Fruit fly (Drosophila melanogaster) whole organism, embryonic: Measurements from ENCODE around the gene CG1161.
A peak's percentile ranks its signal among the peaks of the same experiment; 100 is the strongest.

Source experiments
- Atf-2 ChIP-seq: fragments of 200-800 bp; sonication (Bioruptor generic); optimal IDR thresholded peaks from 2 replicates; lab custom pipeline; 2016; ENCODE audit warnings: missing biosample characterization, missing genetic modification characterization
- Atf6 ChIP-seq: fragments of 200-800 bp; sonication (Bioruptor generic); IDR thresholded peaks from 2 replicates; pipeline ENCODE4 v1.3.6; 2022; ENCODE audit warnings: missing biosample characterization, missing genetic modification characterization
- CG1024 ChIP-seq: fragments of 200-800 bp; sonication (Bioruptor generic); IDR thresholded peaks from 2 replicates; pipeline ENCODE4 v1.3.6; 2022; ENCODE audit warnings: missing biosample characterization, missing genetic modification characterization
- CG10267 ChIP-seq: fragments of 200-800 bp; sonication (Bioruptor generic); optimal IDR thresholded peaks from 2 replicates; lab custom pipeline; 2018; ENCODE audit warnings: missing biosample characterization, mild to moderate bottlenecking, missing genetic modification characterization, moderate library complexity
- CG11247 ChIP-seq: fragments of 200-800 bp; sonication (Bioruptor generic); IDR thresholded peaks from 2 replicates; pipeline ENCODE4 v1.3.6; 2022; ENCODE audit warnings: missing biosample characterization, missing genetic modification characterization
- CG12219 ChIP-seq: fragments of 200-800 bp; sonication (Bioruptor generic); optimal IDR thresholded peaks from 3 replicates; lab custom pipeline; 2018; ENCODE audit warnings: missing biosample characterization, mild to moderate bottlenecking, missing genetic modification characterization
- CG14710 ChIP-seq: fragments of 200-800 bp; sonication (Bioruptor generic); optimal IDR thresholded peaks from 3 replicates; lab custom pipeline; 2019; ENCODE audit warnings: missing biosample characterization, mild to moderate bottlenecking, missing genetic modification characterization, moderate library complexity
- CG17385 ChIP-seq: fragments of 200-800 bp; sonication (Bioruptor generic); optimal IDR thresholded peaks from 3 replicates; lab custom pipeline; 2018; ENCODE audit warnings: missing biosample characterization, mild to moderate bottlenecking, missing genetic modification characterization
- CG17612 ChIP-seq: fragments of 200-800 bp; sonication (Bioruptor generic); IDR thresholded peaks from 2 replicates; pipeline ENCODE4 v1.3.6; 2022; ENCODE audit warnings: missing biosample characterization, missing genetic modification characterization
- CG18262 ChIP-seq: fragments of 200-800 bp; optimal IDR thresholded peaks from 3 replicates; lab custom pipeline; 2019; ENCODE audit warnings: missing biosample characterization, mild to moderate bottlenecking, missing genetic modification characterization, moderate library complexity
- CG18764 ChIP-seq: fragments of 200-800 bp; sonication (Bioruptor generic); optimal IDR thresholded peaks from 3 replicates; lab custom pipeline; 2016; ENCODE audit warnings: missing biosample characterization, missing genetic modification characterization
- CG30020 ChIP-seq: fragments of 200-800 bp; optimal IDR thresholded peaks from 2 replicates; lab custom pipeline; 2019; ENCODE audit warnings: missing biosample characterization, mild to moderate bottlenecking, missing genetic modification characterization, moderate library complexity
- CG31224 ChIP-seq: fragments of 200-800 bp; sonication (Bioruptor generic); IDR thresholded peaks from 2 replicates; pipeline ENCODE4 v1.3.6; 2022; ENCODE audit warnings: missing biosample characterization, missing genetic modification characterization
- CG4617 ChIP-seq: fragments of 200-800 bp; sonication (Bioruptor generic); optimal IDR thresholded peaks from 3 replicates; lab custom pipeline; 2016; ENCODE audit warnings: missing biosample characterization, missing genetic modification characterization, borderline replicate concordance
- CG7745 ChIP-seq: fragments of 200-800 bp; sonication (Bioruptor generic); optimal IDR thresholded peaks from 2 replicates; lab custom pipeline; 2018; ENCODE audit warnings: missing biosample characterization, mild to moderate bottlenecking, missing genetic modification characterization, moderate library complexity
- CG7963 ChIP-seq: fragments of 200-800 bp; sonication (Bioruptor generic); IDR thresholded peaks from 3 replicates; pipeline ENCODE4 v1.3.6; 2022; ENCODE audit warnings: missing biosample characterization, missing genetic modification characterization; ENCODE audit not compliant: partially characterized antibody
- CG8359 ChIP-seq: fragments of 200-800 bp; sonication (Bioruptor generic); optimal IDR thresholded peaks from 2 replicates; lab custom pipeline; 2017; ENCODE audit warnings: missing biosample characterization, mild to moderate bottlenecking, missing genetic modification characterization, borderline replicate concordance
- D19A ChIP-seq: fragments of 200-800 bp; optimal IDR thresholded peaks from 3 replicates; lab custom pipeline; 2019; ENCODE audit warnings: missing biosample characterization, mild to moderate bottlenecking, missing genetic modification characterization, moderate library complexity
- Dip3 ChIP-seq: fragments of 200-800 bp; sonication (Bioruptor generic); optimal IDR thresholded peaks from 3 replicates; lab custom pipeline; 2016; ENCODE audit warnings: missing biosample characterization, missing genetic modification characterization
- HLH4C ChIP-seq: fragments of 200-800 bp; sonication (Bioruptor generic); IDR thresholded peaks from 3 replicates; pipeline ENCODE4 v1.3.6; 2022; ENCODE audit warnings: missing biosample characterization, missing genetic modification characterization; ENCODE audit not compliant: partially characterized antibody
- HmgZ ChIP-seq: fragments of 200-800 bp; sonication (Bioruptor generic); optimal IDR thresholded peaks from 2 replicates; lab custom pipeline; 2018; ENCODE audit warnings: missing biosample characterization, mild to moderate bottlenecking, missing genetic modification characterization
- NFAT ChIP-seq: fragments of 200-800 bp; sonication (Bioruptor generic); IDR thresholded peaks from 2 replicates; pipeline ENCODE4 v1.3.6; 2022; ENCODE audit warnings: missing biosample characterization, missing genetic modification characterization
- NK7.1 ChIP-seq: fragments of 200-800 bp; sonication (Bioruptor generic); optimal IDR thresholded peaks from 3 replicates; lab custom pipeline; 2016; ENCODE audit warnings: missing biosample characterization, missing genetic modification characterization
- Sry-δ ChIP-seq: fragments of 200-800 bp; sonication (Bioruptor generic); optimal IDR thresholded peaks from 2 replicates; lab custom pipeline; 2016; ENCODE audit warnings: missing biosample characterization, missing genetic modification characterization
- ara ChIP-seq: fragments of 200-800 bp; sonication (Bioruptor generic); IDR thresholded peaks from 2 replicates; pipeline ENCODE4 v1.3.6; 2022; ENCODE audit warnings: missing biosample characterization, missing genetic modification characterization
- bab2 ChIP-seq: fragments of 200-800 bp; sonication (Bioruptor generic); optimal IDR thresholded peaks from 2 replicates; lab custom pipeline; 2016; ENCODE audit warnings: missing biosample characterization, missing genetic modification characterization
- chif ChIP-seq, 2 experiments: fragments of 200-800 bp; sonication (Bioruptor generic); optimal IDR thresholded peaks; 3 replicates each; lab custom pipeline; 2016; ENCODE audit warnings: missing biosample characterization in 2 of 2, missing genetic modification characterization in 2 of 2
- dan ChIP-seq: fragments of 200-800 bp; sonication (Bioruptor generic); IDR thresholded peaks from 2 replicates; pipeline ENCODE4 v1.3.6; 2022; ENCODE audit warnings: missing biosample characterization, missing genetic modification characterization
- dimm ChIP-seq: fragments of 200-800 bp; sonication (Bioruptor generic); IDR thresholded peaks from 2 replicates; pipeline ENCODE4 v1.3.6; 2022; ENCODE audit warnings: missing biosample characterization, missing genetic modification characterization
- fd102C ChIP-seq: fragments of 200-800 bp; sonication (Bioruptor generic); optimal IDR thresholded peaks from 2 replicates; lab custom pipeline; 2018; ENCODE audit warnings: missing biosample characterization, mild to moderate bottlenecking, missing genetic modification characterization, moderate library complexity
- gro ChIP-seq: fragments of 200-800 bp; sonication (Bioruptor generic); optimal IDR thresholded peaks from 2 replicates; lab custom pipeline; 2016; ENCODE audit warnings: missing biosample characterization, missing genetic modification characterization
- gsb ChIP-seq: fragments of 200-800 bp; sonication (Bioruptor generic); IDR thresholded peaks from 2 replicates; pipeline ENCODE4 v1.3.6; 2022; ENCODE audit warnings: missing biosample characterization, missing genetic modification characterization
- jing ChIP-seq: fragments of 200-800 bp; sonication (Bioruptor generic); optimal IDR thresholded peaks from 2 replicates; lab custom pipeline; 2018; ENCODE audit warnings: missing biosample characterization, mild to moderate bottlenecking, missing genetic modification characterization
- ken ChIP-seq: fragments of 200-800 bp; sonication (Bioruptor generic); IDR thresholded peaks from 3 replicates; pipeline ENCODE4 v1.3.6; 2022; ENCODE audit warnings: missing biosample characterization, missing genetic modification characterization
- kni ChIP-seq: fragments of 200-800 bp; sonication (Bioruptor generic); optimal IDR thresholded peaks from 3 replicates; lab custom pipeline; 2017; ENCODE audit warnings: mild to moderate bottlenecking, missing biosample characterization, missing genetic modification reagents, missing genetic modification characterization
- lab ChIP-seq: fragments of 200-800 bp; sonication (Bioruptor generic); optimal IDR thresholded peaks from 3 replicates; lab custom pipeline; 2017; ENCODE audit warnings: missing biosample characterization, missing genetic modification characterization, mild to moderate bottlenecking, moderate library complexity, missing genetic modification reagents
- mirr ChIP-seq: fragments of 200-800 bp; sonication (Bioruptor generic); optimal IDR thresholded peaks from 3 replicates; lab custom pipeline; 2018; ENCODE audit warnings: missing biosample characterization, mild to moderate bottlenecking, missing genetic modification characterization
- nerfin-1 ChIP-seq: fragments of 200-800 bp; sonication (Bioruptor generic); optimal IDR thresholded peaks from 3 replicates; lab custom pipeline; 2019; ENCODE audit warnings: missing biosample characterization, mild to moderate bottlenecking, missing genetic modification characterization, moderate library complexity
- odd ChIP-seq: fragments of 200-800 bp; sonication (Bioruptor generic); optimal IDR thresholded peaks from 2 replicates; lab custom pipeline; 2017; ENCODE audit warnings: missing biosample characterization, mild to moderate bottlenecking, missing genetic modification characterization
- peb ChIP-seq: fragments of 200-800 bp; sonication (Bioruptor generic); IDR thresholded peaks from 2 replicates; pipeline ENCODE4 v1.3.6; 2022; ENCODE audit warnings: missing biosample characterization, missing genetic modification characterization
- run ChIP-seq: fragments of 200-800 bp; sonication (Bioruptor generic); optimal IDR thresholded peaks from 3 replicates; lab custom pipeline; 2018; ENCODE audit warnings: missing biosample characterization, mild to moderate bottlenecking, missing genetic modification characterization
- sens ChIP-seq: fragments of 200-800 bp; sonication (Bioruptor generic); peaks from one replicate; lab custom pipeline; 2016; ENCODE audit warnings: missing biosample characterization, missing genetic modification characterization
- sr ChIP-seq: fragments of 200-800 bp; sonication (Bioruptor generic); IDR thresholded peaks from 3 replicates; pipeline ENCODE4 v1.3.6; 2022; ENCODE audit warnings: missing biosample characterization, missing genetic modification characterization
- tna ChIP-seq: fragments of 200-800 bp; sonication (Bioruptor generic); IDR thresholded peaks from 2 replicates; pipeline ENCODE4 v1.3.6; 2022; ENCODE audit warnings: missing biosample characterization, missing genetic modification characterization; ENCODE audit not compliant: partially characterized antibody
- twi ChIP-seq: fragments of 200-800 bp; optimal IDR thresholded peaks from 2 replicates; lab custom pipeline; 2019; ENCODE audit warnings: missing biosample characterization, mild to moderate bottlenecking, missing genetic modification characterization, moderate library complexity
- unpg ChIP-seq: fragments of 200-800 bp; sonication (Bioruptor generic); optimal IDR thresholded peaks from 3 replicates; lab custom pipeline; 2018; ENCODE audit warnings: missing biosample characterization, mild to moderate bottlenecking, missing genetic modification characterization, moderate library complexity
- vfl ChIP-seq: fragments of 200-800 bp; sonication (Bioruptor generic); optimal IDR thresholded peaks from 2 replicates; lab custom pipeline; 2016; ENCODE audit warnings: missing biosample characterization, missing genetic modification characterization
- wek ChIP-seq: fragments of 200-800 bp; sonication (Bioruptor generic); optimal IDR thresholded peaks from 3 replicates; lab custom pipeline; 2018; ENCODE audit warnings: missing biosample characterization, mild to moderate bottlenecking, missing genetic modification characterization, moderate library complexity
- zf30C ChIP-seq: fragments of 200-800 bp; sonication (Bioruptor generic); optimal IDR thresholded peaks from 3 replicates; lab custom pipeline; 2018; ENCODE audit warnings: missing biosample characterization, mild to moderate bottlenecking, missing genetic modification characterization

The CG1161 gene

dm6 chr3R:5319059-5319785, 35.7 kb upstream of the CG1161 start (continued):
- TF ChIP-seq gro (GFP tag; lab: Kevin White, UChicago) (no peak), chif (GFP tag; optimal IDR thresholded peaks at IDR 0.05; lab: Kevin White, UChicago) (peak; percentile 6 to 59), run (tag; lab: Kevin White, UChicago) (no peak), dan (GFP tag; lab: Robert Waterston, UW) (no peak), jing (no peak), Sry-δ (GFP tag; lab: Kevin White, UChicago) (peak; percentile 8), D19A (tag; lab: Kevin White, UChicago) (peak; percentile 46), gsb (no peak), dimm (GFP tag; lab: Robert Waterston, UW) (no peak), sr (no peak), NK7.1 (GFP tag; lab: Kevin White, UChicago) (no peak), CG12219 (GFP tag; lab: Kevin White, UChicago) (peak; percentile 3), vfl (GFP tag; lab: Kevin White, UChicago) (no peak), CG4617 (GFP tag; lab: Kevin White, UChicago) (no peak), twi (tag; lab: Kevin White, UChicago) (no peak), CG30020 (tag; lab: Kevin White, UChicago) (no peak)
- TF ChIP-seq, all 482 proteins: peak for 158

dm6 chr3R:5320672-5321071, 34.2 kb upstream of the CG1161 start:
- TF ChIP-seq CG17385 (GFP tag; lab: Kevin White, UChicago) = no peak
- no peak for TF ChIP-seq ken (GFP tag; lab: Robert Waterston, UW)
- peak; percentile 35 for TF ChIP-seq CG7745 (tag; lab: Kevin White, UChicago)
- TF ChIP-seq peb (GFP tag; lab: Robert Waterston, UW) = no peak
- TF ChIP-seq CG7963 (GFP tag; lab: Robert Waterston, UW) = no peak
- no peak for TF ChIP-seq ara (GFP tag; lab: Robert Waterston, UW)
- no peak for TF ChIP-seq HLH4C (GFP tag; lab: Robert Waterston, UW)
- TF ChIP-seq unpg (GFP tag; lab: Kevin White, UChicago) = peak; percentile 26
- no peak for TF ChIP-seq nerfin-1
- no peak for TF ChIP-seq CG10267 (tag; lab: Kevin White, UChicago)
- no peak for TF ChIP-seq NK7.1 (GFP tag; lab: Kevin White, UChicago)
- TF ChIP-seq CG18262 (tag; lab: Kevin White, UChicago) = peak; percentile 8
- TF ChIP-seq odd (GFP tag; lab: Kevin White, UChicago) = peak; percentile 49
- no peak for TF ChIP-seq kni (GFP tag; lab: Kevin White, UChicago)
- peak; percentile 4 for TF ChIP-seq mirr (GFP tag; lab: Kevin White, UChicago)
- no peak for TF ChIP-seq CG31224 (GFP tag; lab: Robert Waterston, UW)
- TF ChIP-seq NFAT (GFP tag; lab: Robert Waterston, UW) = no peak
- TF ChIP-seq CG1024 = no peak
- peak; percentile 39 for TF ChIP-seq wek
- no peak for TF ChIP-seq tna (GFP tag; lab: Robert Waterston, UW)
- TF ChIP-seq HmgZ = no peak
- no peak for TF ChIP-seq CG17612
- TF ChIP-seq Atf-2 (GFP tag; lab: Kevin White, UChicago) = no peak
- TF ChIP-seq twi (tag; lab: Kevin White, UChicago) = no peak
- peak; percentile 35 for TF ChIP-seq CG8359
- no peak for TF ChIP-seq bab2 (GFP tag; lab: Kevin White, UChicago)
- TF ChIP-seq CG18764 (GFP tag; lab: Kevin White, UChicago) = no peak
- TF ChIP-seq Dip3 = no peak
- TF ChIP-seq Atf6 (GFP tag; lab: Robert Waterston, UW) = no peak
- TF ChIP-seq CG14710 (tag; lab: Kevin White, UChicago) = peak; percentile 2
- no peak for TF ChIP-seq CG11247 (GFP tag; lab: Robert Waterston, UW)
- no peak for TF ChIP-seq zf30C (GFP tag; lab: Kevin White, UChicago)
- TF ChIP-seq lab (GFP tag; lab: Kevin White, UChicago) = peak; percentile 42
- TF ChIP-seq fd102C = peak; percentile 34
- TF ChIP-seq sens (GFP tag; lab: Kevin White, UChicago) = peak; percentile 76
